Fruit fly (Drosophila melanogaster) whole organism, embryonic: ENCODE measurements around the gene Rpn11.

Experiments used
- CG11456 ChIP-seq: fragments of 200-800 bp; sonication (Bioruptor generic); IDR thresholded peaks from 3 replicates; pipeline ENCODE4 v1.3.6; 2022; ENCODE audit warnings: missing biosample characterization, missing genetic modification characterization
- CG12236 ChIP-seq: fragments of 200-800 bp; sonication (Bioruptor generic); optimal IDR thresholded peaks from 2 replicates; lab custom pipeline; 2016; ENCODE audit warnings: missing biosample characterization, missing genetic modification characterization
- CG12391 ChIP-seq: fragments of 200-800 bp; sonication (Bioruptor generic); optimal IDR thresholded peaks from 3 replicates; lab custom pipeline; 2018; ENCODE audit warnings: missing biosample characterization, mild to moderate bottlenecking, missing genetic modification characterization, moderate library complexity
- CG12659 ChIP-seq: fragments of 200-800 bp; sonication (Bioruptor generic); optimal IDR thresholded peaks from 3 replicates; lab custom pipeline; 2017; ENCODE audit warnings: mild to moderate bottlenecking, missing biosample characterization, missing genetic modification reagents, missing genetic modification characterization
- CG13624 ChIP-seq: fragments of 200-800 bp; sonication (Bioruptor generic); optimal IDR thresholded peaks from 2 replicates; lab custom pipeline; 2016; ENCODE audit warnings: missing biosample characterization, missing genetic modification characterization
- CG15601 ChIP-seq: fragments of 200-800 bp; sonication (Bioruptor generic); optimal IDR thresholded peaks from 3 replicates; lab custom pipeline; 2019; ENCODE audit warnings: missing biosample characterization, mild to moderate bottlenecking, missing genetic modification characterization, moderate library complexity
- CG16779 ChIP-seq: fragments of 200-800 bp; sonication (Bioruptor generic); IDR thresholded peaks from 2 replicates; pipeline ENCODE4 v1.3.6; 2022; ENCODE audit warnings: missing biosample characterization, missing genetic modification characterization
- CG17829 ChIP-seq: fragments of 200-800 bp; optimal IDR thresholded peaks from 2 replicates; lab custom pipeline; 2019; ENCODE audit warnings: missing biosample characterization, mild to moderate bottlenecking, missing genetic modification characterization, moderate library complexity
- CG18011 ChIP-seq: fragments of 200-800 bp; sonication (Bioruptor generic); optimal IDR thresholded peaks from 2 replicates; lab custom pipeline; 2017; ENCODE audit warnings: missing biosample characterization, missing genetic modification characterization, mild to moderate bottlenecking, moderate library complexity, missing genotype
- CG18599 ChIP-seq: fragments of 200-800 bp; sonication (Bioruptor generic); optimal IDR thresholded peaks from 3 replicates; lab custom pipeline; 2017; ENCODE audit warnings: missing biosample characterization, missing genetic modification characterization, mild to moderate bottlenecking, moderate library complexity, missing genetic modification reagents
- CG2889 ChIP-seq: fragments of 200-800 bp; sonication (Bioruptor generic); IDR thresholded peaks from 3 replicates; pipeline ENCODE4 v1.3.6; 2022; ENCODE audit warnings: missing biosample characterization, missing genetic modification characterization
- CG3838 ChIP-seq: fragments of 200-800 bp; sonication (Bioruptor generic); optimal IDR thresholded peaks from 3 replicates; lab custom pipeline; 2016; ENCODE audit warnings: missing biosample characterization, missing genetic modification characterization
- CG5953 ChIP-seq: fragments of 200-800 bp; sonication (Bioruptor generic); IDR thresholded peaks from 2 replicates; pipeline ENCODE4 v1.3.6; 2022; ENCODE audit warnings: missing biosample characterization, missing genetic modification characterization
- CG7987 ChIP-seq: fragments of 200-800 bp; sonication (Bioruptor generic); optimal IDR thresholded peaks from 2 replicates; lab custom pipeline; 2018; ENCODE audit warnings: missing biosample characterization, mild to moderate bottlenecking, missing genetic modification characterization, moderate library complexity
- CG8478 ChIP-seq: fragments of >200 bp; optimal IDR thresholded peaks from 2 replicates; lab custom pipeline; 2018
- CG8924 ChIP-seq: fragments of 200-800 bp; optimal IDR thresholded peaks from 3 replicates; lab custom pipeline; 2019; ENCODE audit warnings: missing biosample characterization, mild to moderate bottlenecking, missing genetic modification characterization, moderate library complexity
- CG9609 ChIP-seq: fragments of 200-800 bp; sonication (Bioruptor generic); optimal IDR thresholded peaks from 3 replicates; lab custom pipeline; 2016; ENCODE audit warnings: missing biosample characterization, missing genetic modification characterization
- CG9727 ChIP-seq: fragments of 200-800 bp; sonication (Bioruptor generic); optimal IDR thresholded peaks from 3 replicates; lab custom pipeline; 2017; ENCODE audit warnings: missing biosample characterization, mild to moderate bottlenecking, missing genetic modification characterization
- CoRest ChIP-seq: fragments of 200-800 bp; sonication (Bioruptor generic); optimal IDR thresholded peaks from 3 replicates; lab custom pipeline; 2018; ENCODE audit warnings: missing biosample characterization, mild to moderate bottlenecking, missing genetic modification characterization, moderate library complexity
- D ChIP-seq, 2 experiments: fragments of 200-800 bp in 1 of 2; fragments of >200 bp in 1 of 2; sonication (Bioruptor generic) in 1 of 2; optimal IDR thresholded peaks; 2 replicates in 1 of 2; 3 replicates in 1 of 2; lab custom pipeline; 2017; ENCODE audit warnings: mild to moderate bottlenecking in 1 of 2, missing biosample characterization in 1 of 2, missing genetic modification characterization in 1 of 2, missing genetic modification reagents in 1 of 2
- Dbx ChIP-seq: fragments of 200-800 bp; sonication (Bioruptor generic); IDR thresholded peaks from 3 replicates; pipeline ENCODE4 v1.3.6; 2022; ENCODE audit warnings: missing biosample characterization, missing genetic modification characterization
- Dek ChIP-seq: fragments of 200-800 bp; sonication (Bioruptor generic); optimal IDR thresholded peaks from 3 replicates; lab custom pipeline; 2019; ENCODE audit warnings: missing biosample characterization, mild to moderate bottlenecking, missing genetic modification characterization, moderate library complexity
- Dll ChIP-seq: fragments of 200-800 bp; sonication (Bioruptor generic); IDR thresholded peaks from 4 replicates; pipeline ENCODE4 v1.3.6; 2022; ENCODE audit warnings: missing biosample characterization, missing genetic modification characterization; ENCODE audit not compliant: partially characterized antibody
- Dp ChIP-seq: fragments of 200-800 bp; sonication (Bioruptor generic); optimal IDR thresholded peaks from 2 replicates; lab custom pipeline; 2018; ENCODE audit warnings: missing biosample characterization, mild to moderate bottlenecking, missing genetic modification characterization, moderate library complexity
- E2f2 ChIP-seq: fragments of 200-800 bp; sonication (Bioruptor generic); IDR thresholded peaks from 2 replicates; pipeline ENCODE4 v1.3.6; 2022; ENCODE audit warnings: missing biosample characterization, missing genetic modification characterization
- ERR ChIP-seq: fragments of 200-800 bp; sonication (Bioruptor generic); optimal IDR thresholded peaks from 2 replicates; lab custom pipeline; 2016; ENCODE audit warnings: missing biosample characterization, missing genetic modification characterization
- Eip74EF ChIP-seq, 2 experiments: fragments of 200-800 bp in 1 of 2; fragments of >200 bp in 1 of 2; sonication (Bioruptor generic) in 1 of 2; optimal IDR thresholded peaks; 2 replicates each; lab custom pipeline; 2017 to 2019; ENCODE audit warnings: missing biosample characterization in 2 of 2, missing genetic modification characterization in 2 of 2, mild to moderate bottlenecking in 1 of 2, moderate library complexity in 1 of 2
- Ets97D ChIP-seq: fragments of 200-800 bp; sonication (Bioruptor generic); optimal IDR thresholded peaks from 3 replicates; lab custom pipeline; 2016; ENCODE audit warnings: missing biosample characterization, missing genetic modification characterization
- Gug ChIP-seq: fragments of 200-800 bp; sonication (Bioruptor generic); IDR thresholded peaks from 4 replicates; pipeline ENCODE4 v1.3.6; 2022; ENCODE audit warnings: missing biosample characterization, missing genetic modification characterization
- HLH3B ChIP-seq: fragments of 200-800 bp; sonication (Bioruptor generic); IDR thresholded peaks from 2 replicates; pipeline ENCODE4 v1.3.6; 2022; ENCODE audit warnings: missing biosample characterization, missing genetic modification characterization
- Kr ChIP-seq: fragments of 200-800 bp; sonication (Bioruptor generic); optimal IDR thresholded peaks from 2 replicates; lab custom pipeline; 2017; ENCODE audit warnings: missing biosample characterization, mild to moderate bottlenecking, missing genetic modification characterization
- Lhr ChIP-seq: fragments of 200-800 bp; sonication (Bioruptor generic); optimal IDR thresholded peaks from 3 replicates; lab custom pipeline; 2017; ENCODE audit warnings: mild to moderate bottlenecking, missing biosample characterization, missing genetic modification reagents, missing genetic modification characterization
- MESR4 ChIP-seq: fragments of 200-800 bp; sonication (Bioruptor generic); optimal IDR thresholded peaks from 2 replicates; lab custom pipeline; 2018; ENCODE audit warnings: missing biosample characterization, mild to moderate bottlenecking, missing genetic modification characterization, moderate library complexity
- Oli ChIP-seq: fragments of 200-800 bp; sonication (Bioruptor generic); optimal IDR thresholded peaks from 2 replicates; lab custom pipeline; 2018; ENCODE audit warnings: missing biosample characterization, mild to moderate bottlenecking, missing genetic modification characterization, moderate library complexity
- Pdp1 ChIP-seq, 2 experiments: fragments of 200-800 bp; sonication (Bioruptor generic); optimal IDR thresholded peaks; 3 replicates each; lab custom pipeline; 2016; ENCODE audit warnings: missing biosample characterization in 2 of 2, missing genetic modification characterization in 2 of 2, mild to moderate bottlenecking in 1 of 2, moderate library complexity in 1 of 2
- Scr ChIP-seq: fragments of 200-800 bp; sonication (Bioruptor generic); IDR thresholded peaks from 2 replicates; pipeline ENCODE4 v1.3.6; 2022; ENCODE audit warnings: missing biosample characterization, missing genetic modification characterization; ENCODE audit not compliant: partially characterized antibody
- YL-1 ChIP-seq: fragments of 200-800 bp; sonication (Bioruptor generic); optimal IDR thresholded peaks from 3 replicates; lab custom pipeline; 2017; ENCODE audit warnings: missing biosample characterization, mild to moderate bottlenecking, missing genetic modification characterization
- da ChIP-seq: fragments of 200-800 bp; sonication (Bioruptor generic); optimal IDR thresholded peaks from 2 replicates; lab custom pipeline; 2016; ENCODE audit warnings: missing biosample characterization, missing genetic modification characterization
- disco-r ChIP-seq: fragments of 200-800 bp; sonication (Bioruptor generic); optimal IDR thresholded peaks from 2 replicates; lab custom pipeline; 2016; ENCODE audit warnings: missing biosample characterization, missing genetic modification characterization
- dmrt11E ChIP-seq: fragments of 200-800 bp; sonication (Bioruptor generic); optimal IDR thresholded peaks from 3 replicates; lab custom pipeline; 2018; ENCODE audit warnings: missing biosample characterization, mild to moderate bottlenecking, missing genetic modification characterization, moderate library complexity
- grau ChIP-seq: fragments of 200-800 bp; optimal IDR thresholded peaks from 3 replicates; lab custom pipeline; 2019; ENCODE audit warnings: missing biosample characterization, mild to moderate bottlenecking, missing genetic modification characterization, moderate library complexity
- gro ChIP-seq: fragments of 200-800 bp; sonication (Bioruptor generic); optimal IDR thresholded peaks from 2 replicates; lab custom pipeline; 2016; ENCODE audit warnings: missing biosample characterization, missing genetic modification characterization
- ind ChIP-seq: fragments of 200-800 bp; sonication (Bioruptor generic); optimal IDR thresholded peaks from 3 replicates; lab custom pipeline; 2016; ENCODE audit warnings: missing biosample characterization, missing genetic modification characterization
- nau ChIP-seq: fragments of 200-800 bp; sonication (Bioruptor generic); optimal IDR thresholded peaks from 3 replicates; lab custom pipeline; 2017; ENCODE audit warnings: missing biosample characterization, mild to moderate bottlenecking, missing genetic modification characterization, missing genetic modification reagents
- nerfin-1 ChIP-seq: fragments of 200-800 bp; sonication (Bioruptor generic); optimal IDR thresholded peaks from 3 replicates; lab custom pipeline; 2019; ENCODE audit warnings: missing biosample characterization, mild to moderate bottlenecking, missing genetic modification characterization, moderate library complexity
- salm ChIP-seq: fragments of 200-800 bp; sonication (Bioruptor generic); optimal IDR thresholded peaks from 2 replicates; lab custom pipeline; 2018; ENCODE audit warnings: missing biosample characterization, mild to moderate bottlenecking, missing genetic modification characterization
- sima ChIP-seq: fragments of 200-800 bp; sonication (Bioruptor generic); optimal IDR thresholded peaks from 2 replicates; lab custom pipeline; 2016; ENCODE audit warnings: missing biosample characterization, missing genetic modification characterization
- tgo ChIP-seq: fragments of 200-800 bp; sonication (Bioruptor generic); IDR thresholded peaks from 3 replicates; pipeline ENCODE4 v1.3.6; 2022; ENCODE audit warnings: missing biosample characterization, missing genetic modification characterization
- wor ChIP-seq: fragments of 200-800 bp; sonication (Bioruptor generic); IDR thresholded peaks from 2 replicates; pipeline ENCODE4 v1.3.6; 2022; ENCODE audit warnings: missing biosample characterization, missing genetic modification characterization

Rpn11 gene

DNA sequence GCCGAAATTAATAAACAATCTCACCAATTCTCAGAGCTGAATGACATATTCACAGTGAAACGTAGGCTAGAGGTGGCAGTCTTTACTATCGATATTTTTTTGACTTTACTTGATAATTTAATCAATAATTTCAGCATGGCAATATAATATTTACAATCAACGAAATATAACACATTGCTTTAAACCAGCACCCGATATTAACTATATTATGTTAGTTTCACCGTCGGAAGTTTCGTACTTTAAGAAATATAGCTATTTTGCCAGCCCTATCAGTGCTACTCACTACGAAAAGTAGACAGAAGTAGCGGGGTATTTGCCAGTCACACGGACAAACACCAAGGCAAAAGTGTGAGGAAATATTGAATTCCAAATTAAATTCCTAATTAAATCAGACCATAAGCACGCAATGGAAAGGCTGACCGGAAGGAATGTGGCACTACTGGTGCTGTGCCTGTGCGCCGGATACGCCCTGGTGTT, 48.8 kb downstream of the Rpn11 start, which contains the start of the genes CG31917, Tfb5 and SelT (continued):
- TF ChIP-seq CoRest (tag; lab: Kevin White, UChicago) (peak; percentile 70), E2f2 (GFP tag; lab: Robert Waterston, UW) (0 out of 2 replicates have a peak, but pooled peaks have one; percentile 11), CG12236 (GFP tag; lab: Kevin White, UChicago) (no peak), nerfin-1 (tag; lab: Kevin White, UChicago) (peak; percentile 45), CG13624 (GFP tag; lab: Kevin White, UChicago) (peak; percentile 82), Oli (peak; percentile 15), tgo (GFP tag; lab: Robert Waterston, UW) (peak; percentile 43; the same call in 1 of the 3 replicates), HLH3B (GFP tag; lab: Robert Waterston, UW) (peak; percentile 45; the same call in 1 of the 2 replicates), Dbx (GFP tag; lab: Robert Waterston, UW) (0 out of 3 replicates have a peak, but pooled peaks have one; percentile 11), dmrt11E (tag; lab: Kevin White, UChicago) (peak; percentile 52), Gug (no peak), CG2889 (no peak), CG9609 (GFP tag; lab: Kevin White, UChicago) (peak; percentile 50), CG5953 (GFP tag; lab: Robert Waterston, UW) (no peak), Dp (GFP tag; lab: Kevin White, UChicago) (peak; percentile 20), CG9727 (GFP tag; lab: Kevin White, UChicago) (peak; percentile 45), Scr (GFP tag; lab: Robert Waterston, UW) (peak; percentile 86), Kr (GFP tag; lab: Kevin White, UChicago) (no peak), Pdp1 (GFP tag; optimal IDR thresholded peaks at IDR 0.05; lab: Kevin White, UChicago) (peak; percentile 52 to 54), CG8924 (tag; lab: Kevin White, UChicago) (peak; percentile 62), MESR4 (peak; percentile 65), gro (GFP tag; lab: Kevin White, UChicago) (peak; percentile 45), CG16779 (GFP tag; lab: Robert Waterston, UW) (no peak), CG12659 (GFP tag; lab: Kevin White, UChicago) (peak; percentile 84), salm (tag; lab: Kevin White, UChicago) (peak; percentile 10), CG17829 (tag; lab: Kevin White, UChicago) (peak; percentile 63), grau (tag; lab: Kevin White, UChicago) (peak; percentile 69), Lhr (peak; percentile 28), ERR (GFP tag; lab: Kevin White, UChicago) (peak; percentile 25), CG3838 (GFP tag; lab: Kevin White, UChicago) (peak; percentile 38), nau (GFP tag; lab: Kevin White, UChicago) (no peak), sima (GFP tag; lab: Kevin White, UChicago) (no peak), CG12391 (tag; lab: Kevin White, UChicago) (peak; percentile 82), CG15601 (peak; percentile 58), CG11456 (GFP tag; lab: Robert Waterston, UW) (no peak), da (no peak), CG7987 (GFP tag; lab: Kevin White, UChicago) (no peak), disco-r (GFP tag; lab: Kevin White, UChicago) (peak; percentile 55), Eip74EF (GFP tag; optimal IDR thresholded peaks at IDR 0.05; lab: Kevin White, UChicago) (peak in 1 of 2 experiments; percentile 4), Ets97D (GFP tag; lab: Kevin White, UChicago) (peak; percentile 65), CG18599 (GFP tag; lab: Kevin White, UChicago) (peak; percentile 43), D (optimal IDR thresholded peaks at IDR 0.05; lab: Kevin White, UChicago) (no peak), D (GFP tag; optimal IDR thresholded peaks at IDR 0.05; lab: Kevin White, UChicago) (no peak), wor (GFP tag; lab: Robert Waterston, UW) (no peak), YL-1 (GFP tag; lab: Kevin White, UChicago) (peak; percentile 73), ind (GFP tag; lab: Kevin White, UChicago) (peak; percentile 47), CG8478 (lab: Kevin White, UChicago) (no peak), CG18011 (no peak), Dll (peak; percentile 89), Dek (tag; lab: Kevin White, UChicago) (peak; percentile 45)
